Fruit fly (Drosophila melanogaster): ENCODE measurements around the gene Zyx.

DNA sequence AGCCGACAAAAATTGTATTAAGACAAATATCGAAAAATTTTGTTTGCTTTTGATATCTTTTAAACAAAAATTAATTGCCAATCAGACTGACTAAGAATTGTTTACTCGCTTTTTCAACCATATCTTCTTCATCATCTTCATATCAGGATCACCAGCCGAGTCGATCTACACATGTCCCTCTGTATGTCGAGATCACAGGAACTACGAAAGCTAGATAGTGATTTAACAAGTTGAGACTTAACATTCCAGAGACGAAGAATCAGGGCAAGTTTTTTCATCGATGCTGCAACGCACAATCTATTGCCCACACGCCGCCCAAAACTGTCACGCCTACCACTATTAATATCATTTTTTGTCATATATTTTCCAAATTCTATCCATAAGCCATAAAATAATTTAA is 33.7 kb downstream of the Zyx start, which contains the start of gene ATPsynbeta:
- TF ChIP-seq ttk (optimal IDR thresholded peaks at IDR 0.05) = no peak
- no peak for TF ChIP-seq h (optimal IDR thresholded peaks at IDR 0.05)
- TF ChIP-seq psq (optimal IDR thresholded peaks at IDR 0.05) = no peak
- no peak for TF ChIP-seq Sin3A (optimal IDR thresholded peaks at IDR 0.05)
- TF ChIP-seq insv (optimal IDR thresholded peaks at IDR 0.05) = no peak
- TF ChIP-seq Myc (optimal IDR thresholded peaks at IDR 0.05) = no peak
